Worm (Caenorhabditis elegans) whole organism, dauer: ENCODE data around the gene sor-1.

Experiments
- unc-62 ChIP-seq: sonication (generic microtip); optimal IDR thresholded peaks from 2 replicates; lab custom pipeline; 2017; ENCODE audit warnings: missing biosample characterization, missing genetic modification reagents, missing genetic modification characterization

The sor-1 gene

ce11 chrIII:8444433-8445090 is 26.6 kb downstream of the sor-1 start:
- TF ChIP-seq unc-62 (GFP tag; lab: Kevin White, UChicago) = no peak

- TF ChIP-seq unc-62 (GFP tag; lab: Kevin White, UChicago) = no peak
These were observed 28.1 kb downstream of the sor-1 start for ce11 chrIII:8446061-8446460.

- TF ChIP-seq unc-62 (GFP tag; lab: Kevin White, UChicago) = no peak
These were observed 28.6 kb downstream of the sor-1 start, which contains the start of gene hsp-110 for ce11 chrIII:8446534-8446933. hsp-110 (minus strand) TSS chrIII:8446909.

- TF ChIP-seq unc-62 (GFP tag; lab: Kevin White, UChicago) = no peak
These were observed 29.0 kb downstream of the sor-1 start, which contains the start of gene rpn-3 for ce11 chrIII:8446940-8447403. rpn-3 (plus strand) TSS chrIII:8447353.

- TF ChIP-seq unc-62 (GFP tag; lab: Kevin White, UChicago) = no peak
These were observed 31.3 kb downstream of the sor-1 start, which contains the start of gene mrpl-32 for ce11 chrIII:8449160-8449807. mrpl-32 (plus strand) TSS chrIII:8449757.

ce11 chrIII:8450494-8450893 is 32.5 kb downstream of the sor-1 start:
- TF ChIP-seq unc-62 (GFP tag; lab: Kevin White, UChicago) = no peak

ce11 chrIII:8451181-8451580 is 33.2 kb downstream of the sor-1 start:
- no peak for TF ChIP-seq unc-62 (GFP tag; lab: Kevin White, UChicago)

- no peak for TF ChIP-seq unc-62 (GFP tag; lab: Kevin White, UChicago)
These were observed 39.6 kb downstream of the sor-1 start for ce11 chrIII:8457605-8458004.

- no peak for TF ChIP-seq unc-62 (GFP tag; lab: Kevin White, UChicago)
These were observed 43.4 kb downstream of the sor-1 start for ce11 chrIII:8461410-8461809.

ce11 chrIII:8466735-8467134 is 48.8 kb downstream of the sor-1 start, which contains the start of gene mig-39:
mig-39 (plus strand) TSS chrIII:8467035.
- no peak for TF ChIP-seq unc-62 (GFP tag; lab: Kevin White, UChicago)

ce11 chrIII:8467520-8467919 is 49.6 kb downstream of the sor-1 start:
- no peak for TF ChIP-seq unc-62 (GFP tag; lab: Kevin White, UChicago)
